Worm (Caenorhabditis elegans): ENCODE measurements around the gene F53C3.11.

The F53C3.11 gene

DNA sequence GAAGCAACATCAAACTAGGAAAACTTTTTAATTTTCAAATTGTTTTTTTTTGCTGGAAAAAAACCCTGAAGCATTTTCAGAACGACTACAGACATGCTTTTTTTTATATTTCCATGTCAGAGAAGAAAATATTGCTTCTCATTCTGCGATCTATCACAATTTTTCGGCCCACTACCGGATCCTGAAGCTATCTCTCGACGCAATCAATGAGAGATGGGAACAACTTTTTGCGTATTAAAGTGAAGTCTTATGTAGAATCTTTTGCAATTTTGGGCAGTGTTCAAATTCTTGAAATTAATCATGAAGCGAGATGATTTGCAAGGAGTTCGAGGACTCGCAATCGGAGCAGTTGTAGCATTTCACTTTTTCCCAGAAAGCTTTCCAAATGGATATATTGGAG, 36.9 kb downstream of the F53C3.11 start, which contains the start of gene oac-10:
TSS of gene oac-10 (plus strand) at position 301 of the 400 bp plus-strand sequence.
- TF ChIP-seq lin-39 (tag; optimal IDR thresholded peaks at IDR 0.05) = no peak
- TF ChIP-seq nhr-129 (tag; optimal IDR thresholded peaks at IDR 0.05) = no peak
- no peak for TF ChIP-seq nhr-23 (tag; optimal IDR thresholded peaks at IDR 0.05)
- TF ChIP-seq nhr-11 (tag; optimal IDR thresholded peaks at IDR 0.05) = no peak
- no peak for TF ChIP-seq sem-4 (tag; optimal IDR thresholded peaks at IDR 0.05)
- no peak for TF ChIP-seq ztf-4 (tag; optimal IDR thresholded peaks at IDR 0.05)
- no peak for TF ChIP-seq dmd-4 (tag; optimal IDR thresholded peaks at IDR 0.05)
- no peak for TF ChIP-seq mbf-1 (tag; optimal IDR thresholded peaks at IDR 0.05)
- TF ChIP-seq nhr-25 (tag; optimal IDR thresholded peaks at IDR 0.05) = no peak
- no peak for TF ChIP-seq ceh-16 (tag; optimal IDR thresholded peaks at IDR 0.05)
- TF ChIP-seq fos-1 (tag; optimal IDR thresholded peaks at IDR 0.05) = no peak
- TF ChIP-seq elt-1 (tag; optimal IDR thresholded peaks at IDR 0.05) = no peak
- no peak for TF ChIP-seq unc-55 (GFP tag; optimal IDR thresholded peaks at IDR 0.05)
- TF ChIP-seq snpc-4 (tag; optimal IDR thresholded peaks at IDR 0.05) = no peak
- no peak for TF ChIP-seq nhr-21 (tag; optimal IDR thresholded peaks at IDR 0.05)

DNA sequence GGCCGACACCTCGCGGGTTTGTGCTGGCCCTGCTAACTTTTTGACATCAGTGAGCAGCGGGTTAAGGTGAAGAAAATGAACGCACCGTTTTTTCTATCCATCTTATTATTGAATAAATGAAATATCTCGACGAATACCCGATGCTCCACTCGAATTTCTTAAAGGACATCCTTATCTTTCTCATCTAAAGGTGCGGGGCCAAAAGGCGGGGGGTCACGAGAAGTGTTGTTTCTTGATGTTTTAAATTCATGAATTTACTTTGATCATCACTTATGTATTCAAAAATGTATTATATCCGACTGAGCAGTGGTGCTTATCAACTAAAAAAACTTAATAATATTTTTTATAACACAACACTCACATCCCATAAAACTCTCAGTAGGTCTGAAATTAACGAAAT, 41.9 kb downstream of the F53C3.11 start, which contains the start of gene nhr-261:
TSS of gene nhr-261 (minus strand) at position 101 of the 400 bp plus-strand sequence.
- TF ChIP-seq ceh-16 (tag; optimal IDR thresholded peaks at IDR 0.05) (no peak), alr-1 (tag; optimal IDR thresholded peaks at IDR 0.05) (no peak)

DNA sequence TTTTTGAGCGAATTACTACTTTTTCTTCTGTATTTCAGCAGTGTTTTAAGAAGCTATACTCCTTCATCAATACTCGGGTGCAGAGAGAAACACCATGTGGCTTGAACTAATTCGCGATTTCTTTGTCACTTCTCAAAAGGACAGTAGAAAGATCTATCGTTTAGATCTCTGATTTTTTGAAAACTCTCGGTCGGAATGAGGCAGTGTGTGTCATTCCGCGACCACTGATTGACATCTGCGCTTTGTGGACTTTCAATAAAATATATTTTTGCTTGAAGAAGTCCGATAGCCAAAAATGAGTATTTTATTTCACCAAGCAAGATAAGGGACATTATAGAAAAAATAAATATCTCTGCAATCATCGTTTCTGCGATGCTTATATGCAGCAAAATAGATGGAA, 44.5 kb downstream of the F53C3.11 start:
- TF ChIP-seq elt-1 (tag; optimal IDR thresholded peaks at IDR 0.05) (peak; percentile 76), nhr-23 (tag; optimal IDR thresholded peaks at IDR 0.05) (no peak)

DNA sequence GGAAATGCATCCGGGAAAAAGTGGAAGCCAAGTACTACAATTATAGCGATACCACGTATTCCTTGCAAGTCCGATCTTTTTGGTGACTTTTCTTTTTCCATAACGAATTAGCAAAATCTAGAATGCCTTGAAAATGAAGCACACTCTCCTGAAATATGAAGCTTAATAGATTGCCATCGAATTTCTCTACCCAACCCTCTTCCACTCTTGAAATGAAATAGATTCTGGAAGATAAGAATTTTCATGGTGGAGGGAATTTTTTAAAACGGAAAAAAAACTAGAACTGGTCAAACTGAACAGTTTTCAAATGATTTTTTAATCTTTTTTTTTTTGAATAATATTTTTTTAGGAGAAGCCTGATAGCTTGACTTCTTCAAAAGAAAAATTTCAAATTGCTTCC, 45.7 kb downstream of the F53C3.11 start, which contains the start of gene oac-11:
TSS of gene oac-11 (minus strand) at position 101 of the 400 bp plus-strand sequence.
- no peak for TF ChIP-seq sem-4 (tag; optimal IDR thresholded peaks at IDR 0.05)
- TF ChIP-seq zag-1 (tag; optimal IDR thresholded peaks at IDR 0.05) = no peak
- TF ChIP-seq lin-39 (tag; optimal IDR thresholded peaks at IDR 0.05) = no peak
- TF ChIP-seq nhr-237 (tag; optimal IDR thresholded peaks at IDR 0.05) = no peak
- no peak for TF ChIP-seq ztf-11 (tag; optimal IDR thresholded peaks at IDR 0.05)

All from whole organism, L2 larva.